Fruit fly (Drosophila melanogaster) whole organism, embryonic: ENCODE measurements around the gene Atat.
A peak's percentile ranks its signal among the peaks of the same experiment; 100 is the strongest.

ENCODE experiments used
- B-H1 ChIP-seq: fragments of 200-800 bp; sonication (Bioruptor generic); IDR thresholded peaks from 3 replicates; pipeline ENCODE4 v1.3.6; 2022; ENCODE audit warnings: missing biosample characterization, missing genetic modification characterization
- Bdp1 ChIP-seq: fragments of 200-800 bp; sonication (Bioruptor generic); optimal IDR thresholded peaks from 3 replicates; lab custom pipeline; 2016; ENCODE audit warnings: missing biosample characterization, missing genetic modification characterization
- Blimp-1 ChIP-seq: fragments of 200-800 bp; sonication (Bioruptor generic); optimal IDR thresholded peaks from 3 replicates; lab custom pipeline; 2018; ENCODE audit warnings: missing biosample characterization, missing genetic modification characterization, mild to moderate bottlenecking, moderate library complexity, missing genetic modification reagents
- CG10321 ChIP-seq: fragments of 200-800 bp; sonication (Bioruptor generic); IDR thresholded peaks from 2 replicates; pipeline ENCODE4 v1.3.6; 2022; ENCODE audit warnings: missing biosample characterization, missing genetic modification characterization
- CG10366 ChIP-seq: fragments of 200-800 bp; sonication (Bioruptor generic); IDR thresholded peaks from 2 replicates; pipeline ENCODE4 v1.3.6; 2022; ENCODE audit warnings: missing biosample characterization, missing genetic modification characterization
- CG10462 ChIP-seq: fragments of 200-800 bp; sonication (Bioruptor generic); optimal IDR thresholded peaks from 2 replicates; lab custom pipeline; 2016; ENCODE audit warnings: missing biosample characterization, missing genetic modification characterization
- CG14014 ChIP-seq: fragments of 200-800 bp; sonication (Bioruptor generic); IDR thresholded peaks from 2 replicates; pipeline ENCODE4 v1.3.6; 2022; ENCODE audit warnings: missing biosample characterization, missing genetic modification characterization
- CG15479 ChIP-seq: fragments of 200-800 bp; sonication (Bioruptor generic); optimal IDR thresholded peaks from 3 replicates; lab custom pipeline; 2019; ENCODE audit warnings: missing biosample characterization, mild to moderate bottlenecking, missing genetic modification characterization, moderate library complexity
- CG17912 ChIP-seq: fragments of 200-800 bp; sonication (Bioruptor generic); optimal IDR thresholded peaks from 2 replicates; lab custom pipeline; 2018; ENCODE audit warnings: missing biosample characterization, mild to moderate bottlenecking, missing genetic modification characterization
- CG18599 ChIP-seq: fragments of 200-800 bp; sonication (Bioruptor generic); optimal IDR thresholded peaks from 3 replicates; lab custom pipeline; 2017; ENCODE audit warnings: missing biosample characterization, missing genetic modification characterization, mild to moderate bottlenecking, moderate library complexity, missing genetic modification reagents
- CG18619 ChIP-seq: fragments of 200-800 bp; sonication (Bioruptor generic); optimal IDR thresholded peaks from 3 replicates; lab custom pipeline; 2017; ENCODE audit warnings: missing biosample characterization, mild to moderate bottlenecking, missing genetic modification characterization
- CG2199 ChIP-seq: fragments of 200-800 bp; sonication (Bioruptor generic); IDR thresholded peaks from 3 replicates; pipeline ENCODE4 v1.3.6; 2022; ENCODE audit warnings: missing biosample characterization, missing genetic modification characterization
- CG31224 ChIP-seq: fragments of 200-800 bp; sonication (Bioruptor generic); IDR thresholded peaks from 2 replicates; pipeline ENCODE4 v1.3.6; 2022; ENCODE audit warnings: missing biosample characterization, missing genetic modification characterization
- CG31388 ChIP-seq: fragments of 200-800 bp; sonication (Bioruptor generic); optimal IDR thresholded peaks from 2 replicates; lab custom pipeline; 2016; ENCODE audit warnings: missing biosample characterization, missing genetic modification characterization
- CG33213 ChIP-seq: fragments of 200-800 bp; sonication (Bioruptor generic); optimal IDR thresholded peaks from 3 replicates; lab custom pipeline; 2016; ENCODE audit warnings: missing biosample characterization, missing genetic modification characterization
- CG3847 ChIP-seq: fragments of 200-800 bp; sonication (Bioruptor generic); IDR thresholded peaks from 2 replicates; pipeline ENCODE4 v1.3.6; 2022; ENCODE audit warnings: missing biosample characterization, missing genetic modification characterization
- CG3995 ChIP-seq: fragments of 200-800 bp; sonication (Bioruptor generic); optimal IDR thresholded peaks from 3 replicates; lab custom pipeline; 2016; ENCODE audit warnings: missing biosample characterization, missing genetic modification characterization
- CG6272 ChIP-seq: fragments of 200-800 bp; sonication (Bioruptor generic); IDR thresholded peaks from 2 replicates; pipeline ENCODE4 v1.3.6; 2022; ENCODE audit warnings: missing biosample characterization, missing genetic modification characterization
- CG7271 ChIP-seq: fragments of 200-800 bp; sonication (Bioruptor generic); optimal IDR thresholded peaks from 2 replicates; lab custom pipeline; 2018; ENCODE audit warnings: missing biosample characterization, mild to moderate bottlenecking, missing genetic modification characterization, moderate library complexity
- CG8944 ChIP-seq: fragments of 200-800 bp; sonication (Bioruptor generic); optimal IDR thresholded peaks from 3 replicates; lab custom pipeline; 2016; ENCODE audit warnings: missing biosample characterization, missing genetic modification characterization
- CG9437 ChIP-seq: fragments of 200-800 bp; sonication (Bioruptor generic); optimal IDR thresholded peaks from 2 replicates; lab custom pipeline; 2018; ENCODE audit warnings: missing biosample characterization, mild to moderate bottlenecking, missing genetic modification characterization
- Deaf1 ChIP-seq: fragments of 200-800 bp; optimal IDR thresholded peaks from 3 replicates; lab custom pipeline; 2019; ENCODE audit warnings: missing biosample characterization, mild to moderate bottlenecking, missing genetic modification characterization, moderate library complexity
- Dfd ChIP-seq, 2 experiments: fragments of >200 bp; optimal IDR thresholded peaks; 2 replicates each; lab custom pipeline; 2017; ENCODE audit warnings: missing biosample characterization in 2 of 2, missing genetic modification characterization in 2 of 2
- Doc3 ChIP-seq: fragments of 200-800 bp; sonication (Bioruptor generic); IDR thresholded peaks from 3 replicates; pipeline ENCODE4 v1.3.6; 2022; ENCODE audit warnings: missing biosample characterization, missing genetic modification characterization; ENCODE audit not compliant: partially characterized antibody
- E2f2 ChIP-seq: fragments of 200-800 bp; sonication (Bioruptor generic); IDR thresholded peaks from 2 replicates; pipeline ENCODE4 v1.3.6; 2022; ENCODE audit warnings: missing biosample characterization, missing genetic modification characterization
- Eip74EF ChIP-seq, 2 experiments: fragments of 200-800 bp in 1 of 2; fragments of >200 bp in 1 of 2; sonication (Bioruptor generic) in 1 of 2; optimal IDR thresholded peaks; 2 replicates each; lab custom pipeline; 2017 to 2019; ENCODE audit warnings: missing biosample characterization in 2 of 2, missing genetic modification characterization in 2 of 2, mild to moderate bottlenecking in 1 of 2, moderate library complexity in 1 of 2
- H2.0 ChIP-seq: fragments of 200-800 bp; sonication (Bioruptor generic); IDR thresholded peaks from 2 replicates; pipeline ENCODE4 v1.3.6; 2022; ENCODE audit warnings: missing biosample characterization, missing genetic modification characterization
- MESR4 ChIP-seq: fragments of 200-800 bp; sonication (Bioruptor generic); optimal IDR thresholded peaks from 2 replicates; lab custom pipeline; 2018; ENCODE audit warnings: missing biosample characterization, mild to moderate bottlenecking, missing genetic modification characterization, moderate library complexity
- MTF-1 ChIP-seq: fragments of 200-800 bp; sonication (Bioruptor generic); optimal IDR thresholded peaks from 2 replicates; lab custom pipeline; 2018; ENCODE audit warnings: missing biosample characterization, mild to moderate bottlenecking, missing genetic modification characterization, borderline replicate concordance
- Max ChIP-seq: fragments of 200-800 bp; sonication (Bioruptor generic); optimal IDR thresholded peaks from 2 replicates; lab custom pipeline; 2016; ENCODE audit warnings: missing biosample characterization, mild to moderate bottlenecking, missing genetic modification characterization
- Med ChIP-seq: fragments of 200-800 bp; sonication (Bioruptor generic); peaks from one replicate; lab custom pipeline; 2016; ENCODE audit warnings: missing biosample characterization, missing genetic modification characterization, mild to moderate bottlenecking, inconsistent platforms, moderate library complexity
- NfI ChIP-seq: fragments of 200-800 bp; sonication (Bioruptor generic); optimal IDR thresholded peaks from 3 replicates; lab custom pipeline; 2018; ENCODE audit warnings: missing biosample characterization, mild to moderate bottlenecking, missing genetic modification characterization, moderate library complexity
- Side ChIP-seq: fragments of 200-800 bp; sonication (Bioruptor generic); optimal IDR thresholded peaks from 2 replicates; lab custom pipeline; 2016; ENCODE audit warnings: missing biosample characterization, missing genetic modification characterization
- Sin3A ChIP-seq: fragments of >200 bp; optimal IDR thresholded peaks from 2 replicates; lab custom pipeline; 2018
- Tbp ChIP-seq: fragments of >200 bp; optimal IDR thresholded peaks from 2 replicates; lab custom pipeline; 2018; ENCODE audit warnings: missing biosample characterization, missing genetic modification characterization
- ac ChIP-seq: fragments of 200-800 bp; sonication (Bioruptor generic); optimal IDR thresholded peaks from 3 replicates; lab custom pipeline; 2017; ENCODE audit warnings: missing biosample characterization, mild to moderate bottlenecking, missing genetic modification characterization
- aop ChIP-seq: fragments of 200-800 bp; sonication (Bioruptor generic); IDR thresholded peaks from 2 replicates; pipeline ENCODE4 v1.3.6; 2022; ENCODE audit warnings: missing biosample characterization, missing genetic modification characterization
- ap ChIP-seq: fragments of 200-800 bp; sonication (Bioruptor generic); IDR thresholded peaks from 2 replicates; pipeline ENCODE4 v1.3.6; 2022; ENCODE audit warnings: missing biosample characterization, missing genetic modification characterization
- bab2 ChIP-seq: fragments of 200-800 bp; sonication (Bioruptor generic); optimal IDR thresholded peaks from 2 replicates; lab custom pipeline; 2016; ENCODE audit warnings: missing biosample characterization, missing genetic modification characterization
- btn ChIP-seq: fragments of 200-800 bp; sonication (Bioruptor generic); optimal IDR thresholded peaks from 2 replicates; lab custom pipeline; 2016; ENCODE audit warnings: missing biosample characterization, missing genetic modification characterization
- ewg ChIP-seq: fragments of 200-800 bp; sonication (Bioruptor generic); optimal IDR thresholded peaks from 3 replicates; lab custom pipeline; 2017; ENCODE audit warnings: mild to moderate bottlenecking, missing biosample characterization, missing genetic modification reagents, missing genetic modification characterization
- eyg ChIP-seq: fragments of 200-800 bp; sonication (Bioruptor generic); optimal IDR thresholded peaks from 3 replicates; lab custom pipeline; 2016; ENCODE audit warnings: missing biosample characterization, missing genetic modification characterization
- hbn ChIP-seq: fragments of 200-800 bp; sonication (Bioruptor generic); IDR thresholded peaks from 2 replicates; pipeline ENCODE4 v1.3.6; 2022; ENCODE audit warnings: missing biosample characterization, missing genetic modification characterization; ENCODE audit not compliant: partially characterized antibody
- ind ChIP-seq: fragments of 200-800 bp; sonication (Bioruptor generic); optimal IDR thresholded peaks from 3 replicates; lab custom pipeline; 2016; ENCODE audit warnings: missing biosample characterization, missing genetic modification characterization
- lov ChIP-seq, 2 experiments: fragments of 200-800 bp in 1 of 2; fragments of >200 bp in 1 of 2; sonication (Bioruptor generic) in 1 of 2; IDR thresholded peaks in 1 of 2; optimal IDR thresholded peaks in 1 of 2; 2 replicates in 1 of 2; 3 replicates in 1 of 2; pipeline versions ENCODE4 v1.3.6 to Lab custom; 2017 to 2022; ENCODE audit warnings: missing biosample characterization in 1 of 2, missing genetic modification characterization in 1 of 2
- pita ChIP-seq: fragments of 200-800 bp; sonication (Bioruptor generic); optimal IDR thresholded peaks from 2 replicates; lab custom pipeline; 2017; ENCODE audit warnings: missing biosample characterization, mild to moderate bottlenecking, missing genetic modification characterization
- ranshi ChIP-seq: fragments of 200-800 bp; sonication (Bioruptor generic); IDR thresholded peaks from 2 replicates; pipeline ENCODE4 v1.3.6; 2022; ENCODE audit warnings: missing biosample characterization, missing genetic modification characterization
- slbo ChIP-seq: fragments of 200-800 bp; sonication (Bioruptor generic); IDR thresholded peaks from 2 replicates; pipeline ENCODE4 v1.3.6; 2022; ENCODE audit warnings: missing biosample characterization, missing genetic modification characterization
- tio ChIP-seq: fragments of 200-800 bp; sonication (Bioruptor generic); optimal IDR thresholded peaks from 2 replicates; lab custom pipeline; 2017; ENCODE audit warnings: missing biosample characterization, missing genetic modification characterization, inconsistent platforms
- trem ChIP-seq: fragments of 200-800 bp; optimal IDR thresholded peaks from 3 replicates; lab custom pipeline; 2019; ENCODE audit warnings: missing biosample characterization, mild to moderate bottlenecking, missing genetic modification characterization, moderate library complexity
- vnd ChIP-seq: fragments of 200-800 bp; sonication (Bioruptor generic); IDR thresholded peaks from 3 replicates; pipeline ENCODE4 v1.3.6; 2022; ENCODE audit warnings: missing biosample characterization, missing genetic modification characterization; ENCODE audit not compliant: partially characterized antibody

Gene Atat

dm6 chr3L:9397156-9397555 is 29.4 kb downstream of the Atat start (continued):
- peak; percentile 47 for TF ChIP-seq CG3995 (GFP tag; lab: Kevin White, UChicago)
- TF ChIP-seq H2.0 (GFP tag; lab: Robert Waterston, UW) = no peak
- TF ChIP-seq ewg (GFP tag; lab: Kevin White, UChicago) = no peak
- TF ChIP-seq CG17912 (GFP tag; lab: Kevin White, UChicago) = peak; percentile 4
- no peak; the same call in 1 of the 2 replicates for TF ChIP-seq slbo (GFP tag; lab: Robert Waterston, UW)
- no peak for TF ChIP-seq CG10366 (GFP tag; lab: Robert Waterston, UW)
- TF ChIP-seq CG18619 (GFP tag; lab: Kevin White, UChicago) = peak; percentile 52
- TF ChIP-seq CG3847 = no peak
- TF ChIP-seq eyg = peak; percentile 84
- TF ChIP-seq ac (GFP tag; lab: Kevin White, UChicago) = peak; percentile 62
- TF ChIP-seq trem (tag; lab: Kevin White, UChicago) = peak; percentile 13
- TF ChIP-seq hbn (GFP tag; lab: Robert Waterston, UW) = no peak
- TF ChIP-seq Blimp-1 = peak; percentile 58
- peak; percentile 15; the same call in 1 of the 3 replicates for TF ChIP-seq B-H1 (GFP tag; lab: Robert Waterston, UW)
- TF ChIP-seq tio (GFP tag; lab: Kevin White, UChicago) = no peak
- TF ChIP-seq btn (GFP tag; lab: Kevin White, UChicago) = no peak
- no peak for TF ChIP-seq pita (GFP tag; lab: Kevin White, UChicago)
- no peak for TF ChIP-seq CG10321 (GFP tag; lab: Robert Waterston, UW)
- no peak; the same call in 1 of the 2 replicates for TF ChIP-seq CG14014 (GFP tag; lab: Robert Waterston, UW)
- TF ChIP-seq Tbp (GFP tag; lab: Kevin White, UChicago) = no peak
- no peak for TF ChIP-seq ind (GFP tag; lab: Kevin White, UChicago)
- TF ChIP-seq Dfd (GFP tag; optimal IDR thresholded peaks at IDR 0.05; lab: Kevin White, UChicago) = no peak
- TF ChIP-seq CG6272 = no peak
- TF ChIP-seq bab2 (GFP tag; lab: Kevin White, UChicago) = peak; percentile 44
- no peak for TF ChIP-seq CG31388 (GFP tag; lab: Kevin White, UChicago)
- TF ChIP-seq MTF-1 = peak; percentile 87
- no peak for TF ChIP-seq CG31224 (GFP tag; lab: Robert Waterston, UW)
- TF ChIP-seq Eip74EF (GFP tag; optimal IDR thresholded peaks at IDR 0.05; lab: Kevin White, UChicago) = no peak
- no peak for TF ChIP-seq Sin3A
- no peak for TF ChIP-seq ap
- TF ChIP-seq vnd (GFP tag; lab: Robert Waterston, UW) = no peak
- no peak for TF ChIP-seq CG8944 (GFP tag; lab: Kevin White, UChicago)
- TF ChIP-seq aop (GFP tag; lab: Robert Waterston, UW) = no peak
- peak; percentile 12 for TF ChIP-seq CG15479 (GFP tag; lab: Kevin White, UChicago)
- TF ChIP-seq CG9437 (GFP tag; lab: Kevin White, UChicago) = no peak
- TF ChIP-seq Deaf1 (tag; lab: Kevin White, UChicago) = peak; percentile 2
- TF ChIP-seq lov (optimal IDR thresholded peaks at IDR 0.05; lab: Kevin White, UChicago) = no peak
- peak; percentile 62; the same call in 1 of the 3 replicates for TF ChIP-seq lov (GFP tag; IDR thresholded peaks at IDR 0.05; lab: Robert Waterston, UW)
- no peak for TF ChIP-seq Doc3
- peak; percentile 38 for TF ChIP-seq NfI (GFP tag; lab: Kevin White, UChicago)
- TF ChIP-seq CG33213 (GFP tag; lab: Kevin White, UChicago) = peak; percentile 75
- TF ChIP-seq ranshi (GFP tag; lab: Robert Waterston, UW) = peak; percentile 51; the same call in 1 of the 2 replicates
- peak; percentile 18 for TF ChIP-seq Bdp1
- TF ChIP-seq CG18599 (GFP tag; lab: Kevin White, UChicago) = peak; percentile 96
- peak; percentile 57 for TF ChIP-seq Max (GFP tag; lab: Kevin White, UChicago)
- TF ChIP-seq E2f2 (GFP tag; lab: Robert Waterston, UW) = 0 out of 2 replicates have a peak, but pooled peaks have one; percentile 5
- no peak for TF ChIP-seq MESR4 (GFP tag; lab: Kevin White, UChicago)
- TF ChIP-seq Med (GFP tag; lab: Kevin White, UChicago) = peak; percentile 92
- peak; percentile 28 for TF ChIP-seq CG7271 (tag; lab: Kevin White, UChicago)
- TF ChIP-seq Side (GFP tag; lab: Kevin White, UChicago) = peak; percentile 86
- TF ChIP-seq CG2199 (GFP tag; lab: Robert Waterston, UW) = peak; percentile 47; the same call in 1 of the 3 replicates
- no peak for TF ChIP-seq CG10462
